Worm (Caenorhabditis elegans): Measurements from ENCODE around the gene fbxb-105.
A peak's percentile ranks its signal among the peaks of the same experiment; 100 is the strongest.

Gene fbxb-105

ce11 chrII:2791693-2792092 is 21.0 kb upstream of the fbxb-105 start:
- no peak for TF ChIP-seq nhr-6 (tag; optimal IDR thresholded peaks at IDR 0.05)
- TF ChIP-seq set-16 (GFP tag; IDR thresholded peaks at IDR 0.05): peak; percentile 56

ce11 chrII:2787849-2788248 is 17.2 kb upstream of the fbxb-105 start:
- peak; percentile 76 for TF ChIP-seq set-16 (GFP tag; IDR thresholded peaks at IDR 0.05)
- TF ChIP-seq daf-12 (tag; optimal IDR thresholded peaks at IDR 0.05): no peak
- peak in 1 of 2 experiments; percentile 81 for TF ChIP-seq unc-62 (GFP tag; optimal IDR thresholded peaks at IDR 0.05 in 1 of 2)
- TF ChIP-seq unc-62 (tag; optimal IDR thresholded peaks at IDR 0.05): no peak

- peak in 1 of 2 experiments; percentile 21 for TF ChIP-seq hif-1 (tag; optimal IDR thresholded peaks at IDR 0.05)
- peak; percentile 21 for TF ChIP-seq rbr-2 (tag; optimal IDR thresholded peaks at IDR 0.05)
- TF ChIP-seq hlh-11 (tag; optimal IDR thresholded peaks at IDR 0.05): peak; percentile 28
- TF ChIP-seq hmg-1.1 (GFP tag; IDR thresholded peaks at IDR 0.05): peak; percentile 59
- no peak for TF ChIP-seq dmd-6 (GFP tag; IDR thresholded peaks at IDR 0.05)
- TF ChIP-seq zfp-2 (tag; optimal IDR thresholded peaks at IDR 0.05): no peak
- peak; percentile 74 for TF ChIP-seq mes-2 (tag; optimal IDR thresholded peaks at IDR 0.05; ENCODE audit: poor library complexity, severe bottlenecking)
- no peak for TF ChIP-seq pha-4 (GFP tag; IDR thresholded peaks at IDR 0.05)
- no peak for TF ChIP-seq pha-4 (tag; optimal IDR thresholded peaks at IDR 0.05)
- peak; percentile 37 for TF ChIP-seq dpl-1 (GFP tag; optimal IDR thresholded peaks at IDR 0.05)
- TF ChIP-seq hlh-30 (tag; optimal IDR thresholded peaks at IDR 0.05; ENCODE audit: insufficient read depth): no peak
- TF ChIP-seq unc-62 (GFP tag; optimal IDR thresholded peaks at IDR 0.05 in 1 of 2): peak in 1 of 2 experiments; percentile 55
- TF ChIP-seq unc-62 (tag; optimal IDR thresholded peaks at IDR 0.05): no peak
- TF ChIP-seq nhr-10 (tag; optimal IDR thresholded peaks at IDR 0.05): no peak
- no peak for TF ChIP-seq dve-1 (tag; optimal IDR thresholded peaks at IDR 0.05; ENCODE audit: insufficient read depth)
- no peak for TF ChIP-seq D1046.2 (GFP tag; IDR thresholded peaks at IDR 0.05)
- TF ChIP-seq ztf-7 (tag; optimal IDR thresholded peaks at IDR 0.05): no peak
- TF ChIP-seq ZK337.2 (GFP tag; IDR thresholded peaks at IDR 0.05): no peak
- TF ChIP-seq ceh-20 (GFP tag; IDR thresholded peaks at IDR 0.05): 0 out of 2 replicates have a peak, but pooled peaks have one; percentile 9
- TF ChIP-seq ceh-44 (GFP tag; IDR thresholded peaks at IDR 0.05): 0 out of 2 replicates have a peak, but pooled peaks have one; percentile 28
Measured at ce11 chrII:2787031-2787512, 16.4 kb upstream of the fbxb-105 start, which contains the start of the genes F08D12.12 and srpa-72. F08D12.12 (minus strand) TSS chrII:2787081. srpa-72 (plus strand) TSS chrII:2787481.

- peak; percentile 92 for TF ChIP-seq set-16 (GFP tag; IDR thresholded peaks at IDR 0.05)
- peak; percentile 37 for TF ChIP-seq aha-1 (tag)
- TF ChIP-seq unc-62 (GFP tag; optimal IDR thresholded peaks at IDR 0.05 in 1 of 2): peak in 1 of 2 experiments; percentile 14
- TF ChIP-seq unc-62 (tag; optimal IDR thresholded peaks at IDR 0.05): no peak
- no peak for TF ChIP-seq R02D3.7 (tag; optimal IDR thresholded peaks at IDR 0.05)
- no peak for TF ChIP-seq mxl-3 (GFP tag; optimal IDR thresholded peaks at IDR 0.05)
Measured at ce11 chrII:2785787-2786186, 15.1 kb upstream of the fbxb-105 start.

- no peak for TF ChIP-seq R02D3.7 (tag; optimal IDR thresholded peaks at IDR 0.05)
- TF ChIP-seq mxl-2 (GFP tag; conservative IDR thresholded peaks at IDR 0.05): no peak
- no peak for TF ChIP-seq dmd-8 (GFP tag; IDR thresholded peaks at IDR 0.05)
- no peak for TF ChIP-seq F26F4.8 (GFP tag; conservative IDR thresholded peaks at IDR 0.05)
- no peak for TF ChIP-seq daf-12 (tag; optimal IDR thresholded peaks at IDR 0.05)
- peak; percentile 86 for TF ChIP-seq set-16 (GFP tag; IDR thresholded peaks at IDR 0.05)
Measured at ce11 chrII:2783380-2783779, 12.7 kb upstream of the fbxb-105 start.

- no peak for TF ChIP-seq dmd-6 (GFP tag; IDR thresholded peaks at IDR 0.05)
- TF ChIP-seq lin-29 (GFP tag; IDR thresholded peaks at IDR 0.05): no peak
- TF ChIP-seq ZK546.5 (tag; optimal IDR thresholded peaks at IDR 0.05): no peak
- no peak for TF ChIP-seq ztf-7 (tag; optimal IDR thresholded peaks at IDR 0.05)
- TF ChIP-seq nhr-25 (tag; optimal IDR thresholded peaks at IDR 0.05; ENCODE audit: borderline replicate concordance, insufficient read depth): no peak
- no peak for TF ChIP-seq unc-62 (GFP tag; optimal IDR thresholded peaks at IDR 0.05 in 1 of 2)
- TF ChIP-seq unc-62 (tag; optimal IDR thresholded peaks at IDR 0.05): no peak
- no peak for TF ChIP-seq zip-11 (GFP tag; IDR thresholded peaks at IDR 0.05)
- no peak for TF ChIP-seq zfp-2 (tag; optimal IDR thresholded peaks at IDR 0.05)
- TF ChIP-seq aha-1 (tag): no peak
- TF ChIP-seq duxl-1 (tag; optimal IDR thresholded peaks at IDR 0.05; ENCODE audit: poor library complexity): no peak
- no peak for TF ChIP-seq dve-1 (tag; optimal IDR thresholded peaks at IDR 0.05; ENCODE audit: insufficient read depth)
- TF ChIP-seq ztf-11 (tag; optimal IDR thresholded peaks at IDR 0.05): no peak
- no peak for TF ChIP-seq lin-13 (GFP tag; optimal IDR thresholded peaks at IDR 0.05)
- TF ChIP-seq egl-27 (tag; optimal IDR thresholded peaks at IDR 0.05): no peak
Measured at ce11 chrII:2781355-2781754, 10.7 kb upstream of the fbxb-105 start, which contains the start of gene F08D12.2. F08D12.2 (plus strand) TSS chrII:2781655.
